Worm (Caenorhabditis elegans): ENCODE measurements around the gene frm-3.

DNA sequence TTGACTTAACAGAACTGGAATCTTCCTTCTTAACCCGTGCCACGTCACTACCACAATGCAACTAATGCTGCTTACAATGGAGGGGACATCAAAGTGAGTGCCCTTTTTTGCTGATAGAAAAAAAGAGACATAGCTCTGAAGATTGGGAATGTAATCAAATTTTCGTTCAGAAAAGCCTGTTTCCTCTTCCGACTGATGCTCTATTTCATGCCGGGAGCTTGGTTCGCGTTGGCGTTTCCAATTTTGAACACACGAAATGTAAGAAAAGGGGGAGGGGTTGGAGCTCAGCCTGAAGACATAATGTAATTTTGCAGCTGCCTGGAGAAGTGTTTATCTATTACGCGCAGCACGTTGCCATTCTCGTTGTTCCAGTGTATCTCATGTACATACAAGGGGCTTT is 14.1 kb upstream of the frm-3 start:
- TF ChIP-seq pha-4 (tag; optimal IDR thresholded peaks at IDR 0.05) (no peak), ceh-30 (tag; optimal IDR thresholded peaks at IDR 0.05) (no peak), madf-2 (tag; optimal IDR thresholded peaks at IDR 0.05) (no peak)

Measured in whole organism, late embryonic.